Worm (Caenorhabditis elegans) whole organism, young adult: ENCODE measurements around the gene F54B8.4.
A peak's percentile ranks its signal among the peaks of the same experiment; 100 is the strongest.

Experiments used
- B0035.1 ChIP-seq: sonication (generic microtip); optimal IDR thresholded peaks from 2 replicates; lab custom pipeline; 2016; ENCODE audit warnings: missing genetic modification characterization, mild to moderate bottlenecking, missing compliant biosample characterization, missing genotype, missing genetic modification reagents
- D2030.7 ChIP-seq: fragments of 200-800 bp; sonication (Bioruptor generic); IDR thresholded peaks from 2 replicates; pipeline ENCODE4 v1.3.6; 2022; ENCODE audit warnings: missing genetic modification reagents, missing genetic modification characterization, missing compliant biosample characterization
- F49E8.2 ChIP-seq: sonication (generic microtip); optimal IDR thresholded peaks from 3 replicates; lab custom pipeline; 2017; ENCODE audit warnings: missing genetic modification characterization, mild to moderate bottlenecking, missing compliant biosample characterization, antibody characterized with exemption, moderate library complexity; ENCODE audit not compliant: insufficient read depth
- T07F8.4 ChIP-seq: sonication (generic microtip); optimal IDR thresholded peaks from 2 replicates; lab custom pipeline; 2016; ENCODE audit warnings: mild to moderate bottlenecking, missing genetic modification characterization, moderate library complexity, missing compliant biosample characterization
- Y53F4B.3 ChIP-seq: fragments of 200-800 bp; sonication (Bioruptor generic); IDR thresholded peaks from 2 replicates; pipeline ENCODE4 v1.3.6; 2022; ENCODE audit warnings: missing genetic modification reagents, missing genetic modification characterization, missing compliant biosample characterization
- Y56A3A.18 ChIP-seq: fragments of 200-800 bp; sonication (Bioruptor generic); IDR thresholded peaks from 2 replicates; pipeline ENCODE4 v1.3.6; 2022; ENCODE audit warnings: missing genetic modification reagents, missing genetic modification characterization, missing compliant biosample characterization
- Y67H2A.10 ChIP-seq: fragments of 200-800 bp; sonication (Bioruptor generic); conservative IDR thresholded peaks from 2 replicates; pipeline ENCODE4 v1.3.6; 2022; ENCODE audit warnings: missing genetic modification reagents, missing genetic modification characterization, missing compliant biosample characterization
- akir-1 ChIP-seq: fragments of 200-800 bp; sonication (Bioruptor generic); optimal IDR thresholded peaks from 2 replicates; lab custom pipeline; 2018; ENCODE audit warnings: mild to moderate bottlenecking, missing genetic modification characterization, moderate library complexity, missing compliant biosample characterization
- aptf-2 ChIP-seq: fragments of 200-800 bp; sonication (Bioruptor generic); conservative IDR thresholded peaks from 2 replicates; pipeline ENCODE4 v1.3.6; 2022; ENCODE audit warnings: missing genetic modification reagents, missing genetic modification characterization, missing compliant biosample characterization
- aptf-3 ChIP-seq: fragments of 200-800 bp; sonication (Bioruptor generic); IDR thresholded peaks from 2 replicates; pipeline ENCODE4 v1.3.6; 2022; ENCODE audit warnings: missing genetic modification characterization, missing compliant biosample characterization
- bed-1 ChIP-seq: fragments of 200-800 bp; sonication (Bioruptor generic); IDR thresholded peaks from 2 replicates; pipeline ENCODE4 v1.3.6; 2022; ENCODE audit warnings: missing genetic modification reagents, missing genetic modification characterization, missing compliant biosample characterization
- bed-2 ChIP-seq: fragments of 200-800 bp; sonication (Bioruptor generic); IDR thresholded peaks from 2 replicates; pipeline ENCODE4 v1.3.6; 2022; ENCODE audit warnings: missing genetic modification reagents, missing genetic modification characterization, missing compliant biosample characterization
- ceh-100 ChIP-seq: fragments of 200-800 bp; sonication (Bioruptor generic); IDR thresholded peaks from 2 replicates; pipeline ENCODE4 v1.3.6; 2022; ENCODE audit warnings: missing genetic modification reagents, missing genetic modification characterization, missing compliant biosample characterization
- ceh-58 ChIP-seq: fragments of 200-800 bp; sonication (Bioruptor generic); IDR thresholded peaks from 2 replicates; pipeline ENCODE4 v1.3.6; 2022; ENCODE audit warnings: missing genetic modification characterization, missing compliant biosample characterization
- ceh-91 ChIP-seq: fragments of 200-800 bp; sonication (Bioruptor generic); IDR thresholded peaks from 2 replicates; pipeline ENCODE4 v1.3.6; 2022; ENCODE audit warnings: missing genetic modification reagents, missing genetic modification characterization, missing compliant biosample characterization
- dpl-1 ChIP-seq: fragments of 150-350 bp; optimal IDR thresholded peaks from 2 replicates; lab custom pipeline; 2014; ENCODE audit warnings: missing biosample characterization, missing genetic modification reagents, missing genetic modification characterization
- efl-1 ChIP-seq: fragments of 150-350 bp; optimal IDR thresholded peaks from 2 replicates; lab custom pipeline; 2014; ENCODE audit warnings: missing biosample characterization, missing genetic modification reagents, missing genetic modification characterization
- egrh-3 ChIP-seq: fragments of 200-800 bp; sonication (Bioruptor generic); IDR thresholded peaks from 2 replicates; pipeline ENCODE4 v1.3.6; 2022; ENCODE audit warnings: missing genetic modification reagents, missing genetic modification characterization, missing compliant biosample characterization
- ets-4 ChIP-seq: fragments of 200-800 bp; sonication (Bioruptor generic); optimal IDR thresholded peaks from 2 replicates; lab custom pipeline; 2018; ENCODE audit warnings: mild to moderate bottlenecking, missing genetic modification characterization, missing compliant biosample characterization
- gei-17 ChIP-seq: fragments of 200-800 bp; sonication (Bioruptor generic); optimal IDR thresholded peaks from 2 replicates; lab custom pipeline; 2018; ENCODE audit warnings: mild to moderate bottlenecking, missing genetic modification characterization, missing compliant biosample characterization
- hmg-1.2 ChIP-seq: fragments of 200-800 bp; sonication (Bioruptor generic); IDR thresholded peaks from 2 replicates; pipeline ENCODE4 v1.3.6; 2022; ENCODE audit warnings: missing genetic modification reagents, missing genetic modification characterization, missing compliant biosample characterization
- hrde-1 ChIP-seq: sonication (generic microtip); optimal IDR thresholded peaks from 2 replicates; lab custom pipeline; 2016; ENCODE audit warnings: missing genetic modification characterization, mild to moderate bottlenecking, missing compliant biosample characterization, moderate library complexity, missing genotype, missing genetic modification reagents, borderline replicate concordance
- hsf-1 ChIP-seq: fragments of 200-800 bp; sonication (Bioruptor generic); IDR thresholded peaks from 2 replicates; pipeline ENCODE4 v1.3.6; 2022; ENCODE audit warnings: missing genetic modification reagents, missing genetic modification characterization, missing compliant biosample characterization
- lin-26 ChIP-seq: fragments of 200-800 bp; sonication (Bioruptor generic); IDR thresholded peaks from 2 replicates; pipeline ENCODE4 v1.3.6; 2022; ENCODE audit warnings: missing genetic modification reagents, missing genetic modification characterization, missing compliant biosample characterization
- lin-54 ChIP-seq: fragments of 200-800 bp; sonication (Bioruptor generic); optimal IDR thresholded peaks from 2 replicates; lab custom pipeline; 2018; ENCODE audit warnings: mild to moderate bottlenecking, missing genetic modification characterization, missing compliant biosample characterization
- lir-1 ChIP-seq: fragments of 200-800 bp; sonication (Bioruptor generic); conservative IDR thresholded peaks from 2 replicates; pipeline ENCODE4 v1.3.6; 2022; ENCODE audit warnings: missing genetic modification reagents, missing genetic modification characterization, missing compliant biosample characterization
- lsl-1 ChIP-seq: fragments of 200-800 bp; sonication (Bioruptor generic); optimal IDR thresholded peaks from 2 replicates; lab custom pipeline; 2018; ENCODE audit warnings: mild to moderate bottlenecking, missing genetic modification characterization, moderate library complexity, missing compliant biosample characterization
- madf-6 ChIP-seq: fragments of 200-800 bp; sonication (Bioruptor generic); IDR thresholded peaks from 2 replicates; pipeline ENCODE4 v1.3.6; 2022; ENCODE audit warnings: missing genetic modification reagents, missing genetic modification characterization, missing compliant biosample characterization
- mcd-1 ChIP-seq: fragments of 200-800 bp; sonication (Bioruptor generic); IDR thresholded peaks from 2 replicates; pipeline ENCODE4 v1.3.6; 2022; ENCODE audit warnings: missing genetic modification reagents, missing genetic modification characterization, missing compliant biosample characterization
- nfya-1 ChIP-seq: sonication (generic microtip); optimal IDR thresholded peaks from 2 replicates; lab custom pipeline; 2017; ENCODE audit warnings: antibody characterized with exemption, missing compliant biosample characterization, missing genetic modification characterization, borderline replicate concordance; ENCODE audit not compliant: insufficient read depth
- nhr-90 ChIP-seq: sonication (generic microtip); optimal IDR thresholded peaks from 2 replicates; lab custom pipeline; 2016; ENCODE audit warnings: missing genotype, mild to moderate bottlenecking, missing genetic modification characterization, missing compliant biosample characterization
- pbrm-1 ChIP-seq: fragments of 200-800 bp; sonication (Bioruptor generic); IDR thresholded peaks from 2 replicates; pipeline ENCODE4 v1.3.6; 2022; ENCODE audit warnings: missing genetic modification reagents, missing genetic modification characterization, missing compliant biosample characterization
- rcor-1 ChIP-seq: fragments of 200-800 bp; sonication (Bioruptor generic); IDR thresholded peaks from 2 replicates; pipeline ENCODE4 v1.3.6; 2022; ENCODE audit warnings: missing genetic modification reagents, missing genetic modification characterization, missing compliant biosample characterization
- repo-1 ChIP-seq: sonication (generic microtip); optimal IDR thresholded peaks from 2 replicates; lab custom pipeline; 2017; ENCODE audit warnings: mild to moderate bottlenecking, missing genetic modification characterization, missing compliant biosample characterization
- snpc-1.1 ChIP-seq: sonication (generic microtip); optimal IDR thresholded peaks from 2 replicates; lab custom pipeline; 2017; ENCODE audit warnings: missing genetic modification characterization, mild to moderate bottlenecking, missing compliant biosample characterization, antibody characterized with exemption, moderate library complexity, missing genotype, missing genetic modification reagents; ENCODE audit not compliant: insufficient read depth
- sptf-2 ChIP-seq: fragments of 200-800 bp; sonication (Bioruptor generic); optimal IDR thresholded peaks from 2 replicates; lab custom pipeline; 2018; ENCODE audit warnings: mild to moderate bottlenecking, missing genetic modification characterization, missing compliant biosample characterization
- tbp1 ChIP-seq: fragments of 200-800 bp; sonication (Bioruptor generic); optimal IDR thresholded peaks from 2 replicates; lab custom pipeline; 2018; ENCODE audit warnings: mild to moderate bottlenecking, missing genetic modification characterization, missing compliant biosample characterization
- unc-62 ChIP-seq: fragments of 150-350 bp; optimal IDR thresholded peaks from 2 replicates; lab custom pipeline; 2014; ENCODE audit warnings: missing biosample characterization, missing genetic modification reagents, missing genetic modification characterization
- ztf-18 ChIP-seq: sonication (generic microtip); optimal IDR thresholded peaks from 2 replicates; lab custom pipeline; 2016; ENCODE audit warnings: missing genotype, mild to moderate bottlenecking, missing genetic modification characterization, missing compliant biosample characterization
- ztf-22 ChIP-seq: fragments of 200-800 bp; sonication (Bioruptor generic); optimal IDR thresholded peaks from 2 replicates; lab custom pipeline; 2018; ENCODE audit warnings: mild to moderate bottlenecking, missing genetic modification characterization, moderate library complexity, missing compliant biosample characterization
- ztf-26 ChIP-seq: sonication (generic microtip); optimal IDR thresholded peaks from 2 replicates; lab custom pipeline; 2017; ENCODE audit warnings: missing genetic modification characterization, missing compliant biosample characterization

Gene F54B8.4

ce11 chrV:15767385-15767784 lies 48.8 kb upstream of the F54B8.4 start (continued):
- TF ChIP-seq hrde-1: peak; percentile 17
- peak; percentile 19 for TF ChIP-seq nhr-90 (tag; lab: Kevin White, UChicago)
- peak; percentile 79 for TF ChIP-seq madf-6
- peak; percentile 76 for TF ChIP-seq Y53F4B.3 (GFP tag; lab: Robert Waterston, UW)
- peak; percentile 52 for TF ChIP-seq lin-54 (GFP tag; lab: Kevin White, UChicago)
- TF ChIP-seq aptf-3 (GFP tag; lab: Robert Waterston, UW): peak; percentile 95; the same call in 1 of the 2 replicates
- TF ChIP-seq hsf-1 (GFP tag; lab: Robert Waterston, UW): peak; percentile 69
- TF ChIP-seq ztf-18 (tag; lab: Kevin White, UChicago): peak; percentile 80
- TF ChIP-seq lir-1 (GFP tag; lab: Robert Waterston, UW): 0 out of 2 replicates have a peak, but pooled peaks have one; percentile 37
- peak; percentile 99 for TF ChIP-seq lin-26 (GFP tag; lab: Robert Waterston, UW)

- TF ChIP-seq repo-1 (tag; lab: Kevin White, UChicago): no peak
- peak; percentile 45 for TF ChIP-seq efl-1 (GFP tag; lab: Kevin White, UChicago)
- peak; percentile 29; the same call in 1 of the 2 replicates for TF ChIP-seq ceh-91 (GFP tag; lab: Robert Waterston, UW)
- peak; percentile 46; the same call in 1 of the 2 replicates for TF ChIP-seq D2030.7
- TF ChIP-seq bed-1 (GFP tag; lab: Robert Waterston, UW): no peak
- peak; percentile 35 for TF ChIP-seq ztf-18 (tag; lab: Kevin White, UChicago)
- peak; percentile 85 for TF ChIP-seq ceh-100
- TF ChIP-seq mcd-1 (GFP tag; lab: Robert Waterston, UW): peak; percentile 36; the same call in 1 of the 2 replicates
- TF ChIP-seq madf-6: peak; percentile 38; the same call in 1 of the 2 replicates
These were observed 47.1 kb upstream of the F54B8.4 start, which contains the start of gene F57A10.4 for ce11 chrV:15769072-15769471. F57A10.4 (plus strand) TSS chrV:15769438.

DNA sequence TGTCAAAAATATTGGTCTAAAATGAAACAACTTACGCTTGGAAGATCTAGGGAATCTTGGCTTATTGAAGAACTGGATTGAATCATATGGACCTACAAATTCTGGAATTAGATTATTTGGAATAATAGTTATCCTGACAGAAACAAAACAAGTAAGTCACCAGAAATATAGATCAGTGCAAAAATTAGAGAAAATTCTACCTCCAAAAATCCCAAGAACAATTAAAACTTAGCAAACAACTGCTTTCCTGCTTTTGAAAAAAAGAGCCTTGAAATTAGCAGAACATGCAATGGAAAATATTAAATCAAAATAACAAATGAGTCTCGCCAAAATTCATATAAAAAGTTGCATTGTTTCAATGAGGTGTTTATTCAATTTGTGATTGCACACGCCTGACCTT lies 43.0 kb upstream of the F54B8.4 start, which contains the start of gene nhr-60:
Gene nhr-60, minus strand, starts transcription at position 101 of the 400 bp plus-strand sequence.
- TF ChIP-seq ztf-26 (no peak), lsl-1 (GFP tag; lab: Kevin White, UChicago) (no peak), pbrm-1 (GFP tag; lab: Robert Waterston, UW) (no peak), Y56A3A.18 (no peak)

DNA sequence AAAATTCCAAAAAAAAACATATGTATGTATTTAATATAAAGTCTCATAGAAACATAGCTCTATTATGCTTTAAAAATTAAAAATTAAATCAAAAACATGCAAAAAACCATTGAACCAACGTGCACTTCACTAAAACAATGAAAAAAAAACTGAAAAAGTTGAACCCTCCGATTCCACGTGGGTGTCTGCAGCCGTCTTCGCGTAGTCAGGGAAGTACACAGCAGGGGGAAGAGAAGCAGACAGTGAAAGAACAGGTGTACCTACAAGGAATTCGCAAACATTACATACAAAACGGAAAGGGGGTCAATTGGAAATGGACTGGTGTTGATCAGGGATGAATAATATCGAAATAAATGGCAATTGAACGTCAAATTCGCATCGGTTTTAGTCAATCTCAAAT lies 42.2 kb upstream of the F54B8.4 start:
- TF ChIP-seq aptf-2 (GFP tag; lab: Robert Waterston, UW): no peak
- no peak for TF ChIP-seq unc-62 (GFP tag; lab: Kevin White, UChicago)
- TF ChIP-seq ceh-58: no peak
- TF ChIP-seq egrh-3 (GFP tag; lab: Robert Waterston, UW): no peak
- TF ChIP-seq lir-1 (GFP tag; lab: Robert Waterston, UW): no peak

ce11 chrV:15776651-15777050 lies 39.5 kb upstream of the F54B8.4 start, which contains the start of gene nhr-283:
nhr-283 (minus strand) TSS chrV:15776751.
- no peak for TF ChIP-seq B0035.1 (tag; lab: Kevin White, UChicago)
- no peak for TF ChIP-seq lin-54 (GFP tag; lab: Kevin White, UChicago)
- no peak for TF ChIP-seq nfya-1 (tag; lab: Kevin White, UChicago)
- TF ChIP-seq gei-17: no peak
- TF ChIP-seq snpc-1.1 (tag; lab: Kevin White, UChicago): no peak
- no peak for TF ChIP-seq lin-26 (GFP tag; lab: Robert Waterston, UW)
- no peak for TF ChIP-seq ztf-22 (GFP tag; lab: Kevin White, UChicago)
- no peak for TF ChIP-seq hmg-1.2
- no peak for TF ChIP-seq dpl-1 (GFP tag; lab: Kevin White, UChicago)
- TF ChIP-seq Y56A3A.18: no peak
- TF ChIP-seq rcor-1: no peak
- no peak for TF ChIP-seq F49E8.2 (tag; lab: Kevin White, UChicago)
- TF ChIP-seq tbp1 (GFP tag; lab: Kevin White, UChicago): no peak
- TF ChIP-seq T07F8.4 (tag; lab: Kevin White, UChicago): no peak
- TF ChIP-seq sptf-2 (GFP tag; lab: Kevin White, UChicago): no peak
- no peak for TF ChIP-seq ets-4
- TF ChIP-seq Y67H2A.10 (GFP tag; lab: Robert Waterston, UW): no peak
- no peak for TF ChIP-seq bed-2
- TF ChIP-seq akir-1 (GFP tag; lab: Kevin White, UChicago): no peak
